Fruit fly (Drosophila melanogaster): ENCODE measurements around the gene tll.

DNA sequence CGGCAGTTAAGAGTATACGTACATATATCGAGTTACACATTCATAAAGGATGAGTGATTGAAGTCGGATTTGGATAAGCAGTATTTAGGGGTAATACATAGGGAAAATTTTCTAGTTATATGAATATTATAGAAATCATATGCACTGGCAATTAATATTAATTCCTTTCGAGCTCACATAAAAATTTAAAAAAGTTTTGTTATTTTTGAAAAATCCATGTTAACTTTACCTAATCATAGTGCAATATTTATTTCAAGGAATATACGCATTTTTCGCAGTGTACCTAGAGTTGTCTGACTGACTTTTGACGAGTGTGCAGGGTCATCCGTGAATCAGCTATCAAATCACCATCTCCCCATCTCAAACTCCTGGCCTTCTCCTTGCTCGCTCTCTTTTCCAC is 12.3 kb downstream of the tll start:
- no peak for TF ChIP-seq CTCF (optimal IDR thresholded peaks at IDR 0.05)
- no peak for TF ChIP-seq CG8478 (optimal IDR thresholded peaks at IDR 0.05)

Data from S2 (cell line).